Worm (Caenorhabditis elegans) whole organism, L4/young adult: ENCODE results near the gene fut-3.

Experiments
- dao-5 ChIP-seq: sonication (generic microtip); optimal IDR thresholded peaks from 2 replicates; lab custom pipeline; 2016; ENCODE audit warnings: missing genotype, missing genetic modification characterization, moderate library complexity, missing compliant biosample characterization
- him-1 ChIP-seq: sonication (generic microtip); optimal IDR thresholded peaks from 2 replicates; lab custom pipeline; 2016; ENCODE audit warnings: missing genotype, missing genetic modification reagents, missing genetic modification characterization, missing compliant biosample characterization

DNA sequence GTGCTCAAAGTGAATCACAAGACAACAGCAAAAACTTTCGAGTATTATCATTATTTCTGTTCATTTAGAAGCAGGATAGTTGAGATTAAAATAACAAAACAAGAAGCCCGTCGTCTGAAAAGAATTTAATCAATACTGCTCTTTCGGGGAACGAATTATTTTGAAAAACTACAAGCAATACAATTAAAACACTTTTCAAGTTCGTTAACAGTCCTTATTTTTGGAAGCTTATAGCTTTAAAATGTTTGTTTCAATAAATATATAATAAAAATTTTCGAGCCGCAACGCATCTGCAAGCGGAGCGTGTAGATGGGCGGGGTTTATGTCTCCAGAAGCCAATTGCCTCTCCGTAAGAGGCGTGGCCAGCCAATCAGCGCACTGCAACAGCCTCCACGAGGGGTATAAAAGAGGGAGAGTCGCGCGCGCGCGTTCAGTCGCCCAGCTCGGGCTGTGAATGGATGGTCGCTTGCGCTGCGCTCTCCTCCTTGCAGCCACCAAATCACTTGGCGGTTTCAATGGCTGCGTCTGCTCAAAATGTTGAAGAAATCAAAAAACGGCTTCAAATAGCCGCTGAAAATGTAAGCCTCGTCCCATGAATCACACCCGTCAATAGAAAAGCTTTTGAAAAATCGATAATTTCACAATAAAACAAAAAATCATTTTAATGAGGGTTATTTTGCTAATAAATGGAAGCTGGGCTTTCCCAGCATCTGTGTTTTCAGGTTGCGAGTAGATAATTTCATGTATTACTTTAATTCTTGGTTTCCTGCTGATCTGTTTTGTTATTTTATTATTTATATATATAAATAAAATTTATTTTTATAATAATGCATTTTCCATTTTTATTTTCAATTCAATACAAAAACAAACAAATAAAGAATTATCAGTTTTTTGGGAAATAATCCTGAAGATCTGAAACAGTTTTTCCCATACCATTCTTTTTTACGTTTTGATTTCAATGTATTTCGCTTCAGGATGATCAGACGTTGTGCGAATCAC lies 1.5 kb upstream of the fut-3 start, which contains the start of the genes ift-43 and mdt-26:
- peak; percentile 73 for TF ChIP-seq him-1 (tag; lab: Kevin White, UChicago)
- no peak for TF ChIP-seq dao-5 (tag; lab: Kevin White, UChicago)
